Fruit fly (Drosophila melanogaster) whole organism, prepupa: ENCODE measurements around the gene Gr93b.

Experiments used
- Blimp-1 ChIP-seq: fragments of 200-800 bp; sonication (Bioruptor generic); optimal IDR thresholded peaks from 3 replicates; lab custom pipeline; 2017; ENCODE audit warnings: missing biosample characterization, missing genetic modification characterization, mild to moderate bottlenecking, moderate library complexity, missing genetic modification reagents
- CG10669 ChIP-seq: fragments of 200-800 bp; sonication (Bioruptor generic); optimal IDR thresholded peaks from 3 replicates; lab custom pipeline; 2018; ENCODE audit warnings: missing biosample characterization, mild to moderate bottlenecking, missing genetic modification characterization, moderate library complexity
- CG11294 ChIP-seq: fragments of 200-800 bp; sonication (Bioruptor generic); IDR thresholded peaks from 2 replicates; pipeline ENCODE4 v1.3.6; 2022; ENCODE audit warnings: missing biosample characterization, missing genetic modification characterization
- CG11762 ChIP-seq: fragments of 200-800 bp; sonication (Bioruptor generic); optimal IDR thresholded peaks from 3 replicates; lab custom pipeline; 2016; ENCODE audit warnings: missing biosample characterization, missing genetic modification characterization; ENCODE audit not compliant: insufficient read depth
- CG11902 ChIP-seq: fragments of 200-800 bp; sonication (Bioruptor generic); optimal IDR thresholded peaks from 3 replicates; lab custom pipeline; 2016; ENCODE audit warnings: missing biosample characterization, missing genetic modification characterization
- CG15336 ChIP-seq: fragments of 200-800 bp; sonication (Bioruptor generic); IDR thresholded peaks from 2 replicates; pipeline ENCODE4 v1.3.6; 2022; ENCODE audit warnings: missing biosample characterization, missing genetic modification characterization
- CG1621 ChIP-seq: fragments of 200-800 bp; sonication (Bioruptor generic); optimal IDR thresholded peaks from 3 replicates; lab custom pipeline; 2018; ENCODE audit warnings: missing biosample characterization, mild to moderate bottlenecking, missing genetic modification characterization
- CG3032 ChIP-seq: fragments of 200-800 bp; optimal IDR thresholded peaks from 2 replicates; lab custom pipeline; 2019; ENCODE audit warnings: missing biosample characterization, mild to moderate bottlenecking, missing genetic modification characterization, moderate library complexity
- CG32006 ChIP-seq: fragments of 200-800 bp; sonication (Bioruptor generic); optimal IDR thresholded peaks from 3 replicates; lab custom pipeline; 2017; ENCODE audit warnings: missing biosample characterization, mild to moderate bottlenecking, missing genetic modification characterization
- CG34406 ChIP-seq: fragments of 200-800 bp; sonication (Bioruptor generic); optimal IDR thresholded peaks from 3 replicates; lab custom pipeline; 2016; ENCODE audit warnings: missing biosample characterization, missing genetic modification characterization
- CG3919 ChIP-seq: fragments of 200-800 bp; sonication (Bioruptor generic); optimal IDR thresholded peaks from 3 replicates; lab custom pipeline; 2016; ENCODE audit warnings: missing biosample characterization, missing genetic modification characterization
- CG6163 ChIP-seq: fragments of 200-800 bp; sonication (Bioruptor generic); IDR thresholded peaks from 3 replicates; pipeline ENCODE4 v1.3.6; 2022; ENCODE audit warnings: missing biosample characterization, missing genetic modification characterization
- CG6276 ChIP-seq: fragments of 200-800 bp; sonication (Bioruptor generic); optimal IDR thresholded peaks from 2 replicates; lab custom pipeline; 2017; ENCODE audit warnings: missing biosample characterization, mild to moderate bottlenecking, missing genetic modification characterization
- CG6808 ChIP-seq: fragments of 200-800 bp; sonication (Bioruptor generic); optimal IDR thresholded peaks from 3 replicates; lab custom pipeline; 2017; ENCODE audit warnings: missing biosample characterization, missing genetic modification characterization, mild to moderate bottlenecking, moderate library complexity, missing genetic modification reagents
- CG8119 ChIP-seq: fragments of 200-800 bp; sonication (Bioruptor generic); IDR thresholded peaks from 3 replicates; pipeline ENCODE4 v1.3.6; 2022; ENCODE audit warnings: missing biosample characterization, missing genetic modification characterization
- CG8319 ChIP-seq: fragments of 200-800 bp; sonication (Bioruptor generic); optimal IDR thresholded peaks from 3 replicates; lab custom pipeline; 2016; ENCODE audit warnings: missing biosample characterization, missing genetic modification characterization
- CG8632 ChIP-seq: fragments of 200-800 bp; sonication (Bioruptor generic); optimal IDR thresholded peaks from 3 replicates; lab custom pipeline; 2016; ENCODE audit warnings: missing biosample characterization, missing genetic modification characterization
- CG9139 ChIP-seq: fragments of 200-800 bp; sonication (Bioruptor generic); optimal IDR thresholded peaks from 3 replicates; lab custom pipeline; 2017; ENCODE audit warnings: missing biosample characterization, mild to moderate bottlenecking, missing genetic modification characterization
- Eip75B ChIP-seq: fragments of 200-800 bp; sonication (Bioruptor generic); optimal IDR thresholded peaks from 3 replicates; lab custom pipeline; 2016; ENCODE audit warnings: missing biosample characterization, missing genetic modification characterization
- Eip93F ChIP-seq: fragments of 200-800 bp; sonication (Bioruptor generic); optimal IDR thresholded peaks from 2 replicates; lab custom pipeline; 2016; ENCODE audit warnings: missing biosample characterization, mild to moderate bottlenecking, missing genetic modification characterization
- Ets21C ChIP-seq: fragments of 200-800 bp; sonication (Bioruptor generic); optimal IDR thresholded peaks from 3 replicates; lab custom pipeline; 2016; ENCODE audit warnings: missing biosample characterization, missing genetic modification characterization
- Ets96B ChIP-seq: fragments of 200-800 bp; optimal IDR thresholded peaks from 2 replicates; lab custom pipeline; 2019; ENCODE audit warnings: missing biosample characterization, mild to moderate bottlenecking, missing genetic modification characterization, moderate library complexity
- Gug ChIP-seq: fragments of 200-800 bp; sonication (Bioruptor generic); IDR thresholded peaks from 2 replicates; pipeline ENCODE4 v1.3.6; 2022; ENCODE audit warnings: missing biosample characterization, missing genetic modification characterization
- Hr38 ChIP-seq: sonication (Bioruptor generic); optimal IDR thresholded peaks from 2 replicates; lab custom pipeline; 2016; ENCODE audit warnings: missing biosample characterization, missing genetic modification characterization
- Hr4 ChIP-seq: fragments of 200-800 bp; sonication (Bioruptor generic); optimal IDR thresholded peaks from 3 replicates; lab custom pipeline; 2016; ENCODE audit warnings: missing biosample characterization, missing genetic modification characterization
- Lpt ChIP-seq: fragments of 200-800 bp; sonication (Bioruptor generic); optimal IDR thresholded peaks from 3 replicates; lab custom pipeline; 2016; ENCODE audit warnings: missing biosample characterization, missing genetic modification characterization
- Met ChIP-seq: fragments of 200-800 bp; sonication (Bioruptor generic); optimal IDR thresholded peaks from 3 replicates; lab custom pipeline; 2016; ENCODE audit warnings: missing biosample characterization, missing genetic modification characterization
- OdsH ChIP-seq: fragments of 200-800 bp; sonication (Bioruptor generic); optimal IDR thresholded peaks from 3 replicates; lab custom pipeline; 2016; ENCODE audit warnings: missing biosample characterization, missing genetic modification characterization
- Smox ChIP-seq: fragments of 200-800 bp; sonication (Bioruptor generic); optimal IDR thresholded peaks from 3 replicates; lab custom pipeline; 2016; ENCODE audit warnings: missing biosample characterization, missing genetic modification characterization
- Sox102F ChIP-seq: fragments of 200-800 bp; sonication (Bioruptor generic); optimal IDR thresholded peaks from 2 replicates; lab custom pipeline; 2016; ENCODE audit warnings: missing biosample characterization, mild to moderate bottlenecking, missing genetic modification characterization
- Sox14 ChIP-seq: fragments of 200-800 bp; sonication (Bioruptor generic); optimal IDR thresholded peaks from 3 replicates; lab custom pipeline; 2016; ENCODE audit warnings: missing biosample characterization, missing genetic modification characterization
- achi ChIP-seq: fragments of 200-800 bp; sonication (Bioruptor generic); optimal IDR thresholded peaks from 3 replicates; lab custom pipeline; 2016; ENCODE audit warnings: missing biosample characterization, missing genetic modification characterization
- acj6 ChIP-seq: fragments of 200-800 bp; sonication (Bioruptor generic); optimal IDR thresholded peaks from 3 replicates; lab custom pipeline; 2016; ENCODE audit warnings: missing biosample characterization, missing genetic modification characterization
- cyc ChIP-seq: fragments of 200-800 bp; sonication (Bioruptor generic); optimal IDR thresholded peaks from 3 replicates; lab custom pipeline; 2016; ENCODE audit warnings: missing biosample characterization, missing genetic modification characterization
- dac ChIP-seq: fragments of 200-800 bp; sonication (Bioruptor generic); optimal IDR thresholded peaks from 2 replicates; lab custom pipeline; 2017; ENCODE audit warnings: missing biosample characterization, mild to moderate bottlenecking, missing genetic modification characterization
- eg ChIP-seq: fragments of 200-800 bp; sonication (Bioruptor generic); IDR thresholded peaks from 3 replicates; pipeline ENCODE4 v1.3.6; 2022; ENCODE audit warnings: missing biosample characterization, missing genetic modification characterization
- esn ChIP-seq: fragments of 200-800 bp; sonication (Bioruptor generic); optimal IDR thresholded peaks from 2 replicates; lab custom pipeline; 2016; ENCODE audit warnings: missing biosample characterization, mild to moderate bottlenecking, missing genetic modification characterization, moderate library complexity
- fd85E ChIP-seq: fragments of 200-800 bp; sonication (Bioruptor generic); optimal IDR thresholded peaks from 3 replicates; lab custom pipeline; 2016; ENCODE audit warnings: missing biosample characterization, missing genetic modification characterization
- net ChIP-seq: fragments of 200-800 bp; sonication (Bioruptor generic); optimal IDR thresholded peaks from 3 replicates; lab custom pipeline; 2016; ENCODE audit warnings: missing biosample characterization, missing genetic modification characterization
- svp ChIP-seq: fragments of 200-800 bp; sonication (Bioruptor generic); peaks from one replicate; lab custom pipeline; 2016; ENCODE audit warnings: missing biosample characterization, missing genetic modification characterization
- topi ChIP-seq: fragments of 200-800 bp; sonication (Bioruptor generic); optimal IDR thresholded peaks from 3 replicates; lab custom pipeline; 2016; ENCODE audit warnings: missing biosample characterization, missing genetic modification characterization

Gene Gr93b

DNA sequence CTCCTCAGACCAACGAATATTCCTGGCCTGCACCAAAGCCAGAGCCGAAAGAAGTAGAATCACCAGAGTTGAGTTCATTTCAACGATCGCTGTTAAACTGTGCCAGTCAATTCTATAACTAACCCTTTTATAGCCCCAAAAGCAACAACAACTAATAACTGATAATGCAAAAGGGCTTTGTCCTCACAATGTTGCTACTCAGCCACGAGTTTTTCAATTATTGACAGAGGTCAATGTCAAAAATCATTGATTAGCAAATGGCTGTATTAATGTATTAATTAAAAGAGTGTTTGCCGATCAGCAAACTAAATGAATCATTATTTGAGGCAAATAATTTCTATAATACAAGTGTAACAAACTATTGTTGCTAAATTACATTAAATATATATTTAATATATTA, 40.8 kb upstream of the Gr93b start, which contains the start of gene fit:
TSS of gene fit (minus strand) at position 101 of the 400 bp plus-strand sequence.
- TF ChIP-seq Hr4 (GFP tag; lab: Kevin White, UChicago) (no peak), net (GFP tag; lab: Kevin White, UChicago) (no peak), CG11902 (GFP tag; lab: Kevin White, UChicago) (no peak), Lpt (GFP tag; lab: Kevin White, UChicago) (no peak), CG6276 (GFP tag; lab: Kevin White, UChicago) (no peak), CG8119 (GFP tag; lab: Robert Waterston, UW) (no peak), Sox102F (GFP tag; lab: Kevin White, UChicago) (no peak), OdsH (no peak), Gug (GFP tag; lab: Robert Waterston, UW) (no peak), fd85E (GFP tag; lab: Kevin White, UChicago) (no peak), svp (GFP tag; lab: Kevin White, UChicago) (no peak)

DNA sequence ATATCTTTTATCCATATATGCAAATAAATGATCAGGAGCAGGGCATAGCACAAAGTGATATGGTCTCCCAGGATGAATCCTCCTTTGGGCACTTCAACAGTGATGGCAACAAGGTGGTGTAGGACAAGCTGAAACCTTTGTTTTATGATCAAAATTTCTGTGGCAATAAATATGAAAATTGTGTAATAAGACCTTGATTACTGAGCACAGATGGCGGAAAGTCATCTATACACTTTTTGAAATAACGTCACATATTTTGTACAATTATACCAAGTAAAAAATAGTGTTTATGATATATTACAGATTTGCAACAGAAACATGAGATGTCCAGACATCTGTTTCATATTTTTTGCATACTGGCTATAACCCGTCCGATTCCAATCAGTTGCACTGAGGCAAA, 36.9 kb upstream of the Gr93b start, which contains the start of gene CG31465:
TSS of gene CG31465 (plus strand) at position 301 of the 400 bp plus-strand sequence.
- TF ChIP-seq CG11294 (GFP tag; lab: Robert Waterston, UW), result no peak
- TF ChIP-seq achi (GFP tag; lab: Kevin White, UChicago), result no peak
- no peak for TF ChIP-seq svp (GFP tag; lab: Kevin White, UChicago)
- no peak for TF ChIP-seq CG32006 (GFP tag; lab: Kevin White, UChicago)
- TF ChIP-seq Eip93F (GFP tag; lab: Kevin White, UChicago), result no peak
- no peak for TF ChIP-seq CG34406 (GFP tag; lab: Kevin White, UChicago)
- TF ChIP-seq CG8632 (GFP tag; lab: Kevin White, UChicago), result no peak
- no peak for TF ChIP-seq CG6276 (GFP tag; lab: Kevin White, UChicago)
- no peak for TF ChIP-seq esn (GFP tag; lab: Kevin White, UChicago)
- TF ChIP-seq Hr4 (GFP tag; lab: Kevin White, UChicago), result no peak
- TF ChIP-seq Hr38 (GFP tag; lab: Kevin White, UChicago), result no peak
- no peak for TF ChIP-seq Lpt (GFP tag; lab: Kevin White, UChicago)
- no peak for TF ChIP-seq CG11762
- TF ChIP-seq CG10669 (GFP tag; lab: Kevin White, UChicago), result no peak
- no peak for TF ChIP-seq Ets21C (GFP tag; lab: Kevin White, UChicago)
- no peak for TF ChIP-seq Met (GFP tag; lab: Kevin White, UChicago)

dm6 chr3R:21878473-21878872, 34.9 kb upstream of the Gr93b start, which contains the start of gene CG34148:
Gene CG34148, minus strand, starts transcription at chr3R:21878686.
- TF ChIP-seq Lpt (GFP tag; lab: Kevin White, UChicago), result no peak
- no peak for TF ChIP-seq topi (GFP tag; lab: Kevin White, UChicago)
- no peak for TF ChIP-seq eg (GFP tag; lab: Robert Waterston, UW)
- no peak for TF ChIP-seq CG32006 (GFP tag; lab: Kevin White, UChicago)
- TF ChIP-seq, all 60 proteins: peak for 0

dm6 chr3R:21877636-21878035, 34.1 kb upstream of the Gr93b start, which contains the start of gene P5CDh2:
Gene P5CDh2, plus strand, starts transcription at chr3R:21877936.
- no peak for TF ChIP-seq CG1621 (tag; lab: Kevin White, UChicago)
- TF ChIP-seq Ets96B (tag; lab: Kevin White, UChicago), result no peak
- no peak for TF ChIP-seq Hr4 (GFP tag; lab: Kevin White, UChicago)
- TF ChIP-seq CG9139 (GFP tag; lab: Kevin White, UChicago), result no peak
- TF ChIP-seq net (GFP tag; lab: Kevin White, UChicago), result no peak
- no peak for TF ChIP-seq CG11294 (GFP tag; lab: Robert Waterston, UW)
- TF ChIP-seq Hr38 (GFP tag; lab: Kevin White, UChicago), result no peak
- no peak for TF ChIP-seq cyc (GFP tag; lab: Kevin White, UChicago)
- no peak for TF ChIP-seq Smox (GFP tag; lab: Kevin White, UChicago)
- no peak for TF ChIP-seq acj6 (GFP tag; lab: Kevin White, UChicago)
- no peak for TF ChIP-seq CG11762

DNA sequence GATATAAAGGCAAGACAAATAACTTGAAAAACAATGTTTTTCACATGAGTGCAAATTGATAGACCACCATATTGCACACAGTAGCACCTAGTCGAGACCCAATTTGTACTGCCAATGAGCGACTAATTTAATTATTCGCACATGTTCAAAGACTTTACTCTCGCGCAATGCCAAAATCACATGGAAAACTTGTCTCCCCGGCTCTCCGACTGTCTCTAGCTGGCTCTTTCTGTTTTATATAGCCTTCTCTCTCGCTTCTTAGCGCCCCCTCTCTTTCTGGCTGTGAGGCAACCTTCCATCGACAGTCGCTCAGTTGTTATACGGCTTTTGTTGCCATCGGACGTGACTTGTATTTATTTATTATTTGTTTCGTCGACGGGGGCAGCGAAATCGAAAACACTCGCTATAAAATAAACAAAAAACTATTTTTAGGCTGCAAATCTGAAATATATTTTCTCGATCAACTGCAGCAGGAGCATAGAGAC, 31.5 kb upstream of the Gr93b start, which contains the start of gene CG6656:
TSS of gene CG6656 (plus strand) at position 312 of the 485 bp plus-strand sequence.
- TF ChIP-seq CG15336 (GFP tag; lab: Robert Waterston, UW) (peak; percentile 64), CG11902 (GFP tag; lab: Kevin White, UChicago) (no peak), CG6163 (GFP tag; lab: Robert Waterston, UW) (peak; percentile 76; the same call in 2 of the 3 replicates), CG6276 (GFP tag; lab: Kevin White, UChicago) (no peak), OdsH (no peak), Eip75B (GFP tag; lab: Kevin White, UChicago) (no peak), dac (GFP tag; lab: Kevin White, UChicago) (no peak), CG10669 (GFP tag; lab: Kevin White, UChicago) (peak; percentile 22), cyc (GFP tag; lab: Kevin White, UChicago) (no peak), CG6808 (no peak), Blimp-1 (no peak), CG3919 (GFP tag; lab: Kevin White, UChicago) (peak; percentile 37), Sox14 (GFP tag; lab: Kevin White, UChicago) (peak; percentile 23), CG3032 (tag; lab: Kevin White, UChicago) (no peak), CG8119 (GFP tag; lab: Robert Waterston, UW) (peak; percentile 42; the same call in 2 of the 3 replicates), Lpt (GFP tag; lab: Kevin White, UChicago) (peak; percentile 76), CG9139 (GFP tag; lab: Kevin White, UChicago) (peak; percentile 24), CG8319 (GFP tag; lab: Kevin White, UChicago) (no peak)
